Fruit fly (Drosophila melanogaster) Kc167 (cell line): ENCODE data around the gene CG15422.

ENCODE experiments used
- Myc ChIP-seq: fragments of >200 bp; optimal IDR thresholded peaks from 2 replicates; lab custom pipeline; 2017; ENCODE audit warnings: missing external identifiers
- Sin3A ChIP-seq: fragments of >200 bp; optimal IDR thresholded peaks from 2 replicates; lab custom pipeline; 2018; ENCODE audit warnings: missing external identifiers
- h ChIP-seq: fragments of >200 bp; optimal IDR thresholded peaks from 3 replicates; lab custom pipeline; 2018; ENCODE audit warnings: missing external identifiers
- insv ChIP-seq: fragments of >200 bp; optimal IDR thresholded peaks from 3 replicates; lab custom pipeline; 2018; ENCODE audit warnings: missing external identifiers
- psq ChIP-seq: fragments of >200 bp; optimal IDR thresholded peaks from 2 replicates; lab custom pipeline; 2017; ENCODE audit warnings: missing external identifiers

DNA sequence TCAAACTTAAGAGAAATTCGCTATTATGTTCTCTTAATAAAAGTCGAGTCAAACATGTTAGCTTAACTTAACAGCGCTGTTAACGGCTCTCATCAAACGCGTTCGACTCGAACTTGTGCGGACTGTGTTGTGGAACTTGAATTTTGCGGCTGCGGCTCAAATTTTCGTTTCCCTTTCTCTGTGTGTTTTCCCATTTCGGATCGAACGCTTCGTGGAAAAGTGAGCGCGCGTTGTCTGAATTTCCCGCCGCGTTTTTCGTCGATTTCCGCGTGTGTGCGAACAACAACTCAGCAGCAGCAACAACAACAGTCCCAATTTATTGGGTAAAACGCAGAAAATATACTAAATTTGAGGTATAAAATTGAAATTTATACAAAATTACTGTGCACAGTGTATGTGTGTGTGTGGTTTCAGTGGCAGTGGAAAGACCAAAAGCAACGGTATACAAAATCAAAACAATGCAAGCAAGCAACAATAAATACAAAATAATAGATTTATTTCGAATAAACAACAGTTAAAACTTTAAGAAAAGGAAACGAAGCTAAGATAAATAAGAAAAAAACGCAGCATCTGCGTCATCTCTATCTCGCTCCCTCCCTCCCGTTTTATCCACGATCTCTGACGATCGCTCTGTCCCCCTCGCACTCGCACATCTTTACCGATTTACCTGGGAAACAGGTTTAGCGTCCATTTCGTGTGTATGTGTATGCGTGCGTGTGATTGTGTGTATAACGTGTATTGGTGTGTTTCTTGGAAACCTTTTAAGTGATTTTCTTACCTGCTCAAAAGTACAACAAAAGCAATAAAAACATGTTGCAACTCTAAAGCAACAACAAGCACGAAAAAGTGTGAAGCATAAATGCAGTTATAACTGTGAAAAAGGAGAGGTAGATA lies 26.7 kb downstream of the CG15422 start, which contains the start of gene ed:
- no peak for TF ChIP-seq Myc (lab: Kevin White, UChicago)
- TF ChIP-seq Sin3A (lab: Kevin White, UChicago), result no peak
- no peak for TF ChIP-seq psq (lab: Kevin White, UChicago)
- no peak for TF ChIP-seq h (lab: Kevin White, UChicago)
- TF ChIP-seq insv (lab: Kevin White, UChicago), result no peak
